Worm (Caenorhabditis elegans) whole organism, young adult: ENCODE results near the gene F23H11.5.

Experiments
- B0019.2 ChIP-seq: fragments of 200-800 bp; sonication (Bioruptor generic); conservative IDR thresholded peaks from 2 replicates; pipeline ENCODE4 v1.3.6; 2022; ENCODE audit warnings: missing genetic modification reagents, missing genetic modification characterization, missing compliant biosample characterization
- D2030.7 ChIP-seq: fragments of 200-800 bp; sonication (Bioruptor generic); IDR thresholded peaks from 2 replicates; pipeline ENCODE4 v1.3.6; 2022; ENCODE audit warnings: missing genetic modification reagents, missing genetic modification characterization, missing compliant biosample characterization
- F37B4.10 ChIP-seq: fragments of 200-800 bp; sonication (Bioruptor generic); IDR thresholded peaks from 2 replicates; pipeline ENCODE4 v1.3.6; 2022; ENCODE audit warnings: missing genetic modification characterization, missing compliant biosample characterization
- F49E8.2 ChIP-seq: sonication (generic microtip); optimal IDR thresholded peaks from 3 replicates; lab custom pipeline; 2017; ENCODE audit warnings: missing genetic modification characterization, mild to moderate bottlenecking, missing compliant biosample characterization, antibody characterized with exemption, moderate library complexity; ENCODE audit not compliant: insufficient read depth
- F57A8.1 ChIP-seq: fragments of 200-800 bp; sonication (Bioruptor generic); optimal IDR thresholded peaks from 2 replicates; lab custom pipeline; 2018; ENCODE audit warnings: mild to moderate bottlenecking, missing genetic modification characterization, moderate library complexity, missing compliant biosample characterization
- K12H6.12 ChIP-seq: fragments of 200-800 bp; sonication (Bioruptor generic); optimal IDR thresholded peaks from 2 replicates; lab custom pipeline; 2018; ENCODE audit warnings: mild to moderate bottlenecking, missing genetic modification characterization, missing compliant biosample characterization
- T07F8.4 ChIP-seq: sonication (generic microtip); optimal IDR thresholded peaks from 2 replicates; lab custom pipeline; 2016; ENCODE audit warnings: mild to moderate bottlenecking, missing genetic modification characterization, moderate library complexity, missing compliant biosample characterization
- Y53F4B.3 ChIP-seq: fragments of 200-800 bp; sonication (Bioruptor generic); IDR thresholded peaks from 2 replicates; pipeline ENCODE4 v1.3.6; 2022; ENCODE audit warnings: missing genetic modification reagents, missing genetic modification characterization, missing compliant biosample characterization
- Y53G8AR.9 ChIP-seq: fragments of 200-800 bp; sonication (Bioruptor generic); conservative IDR thresholded peaks from 2 replicates; pipeline ENCODE4 v1.3.6; 2022; ENCODE audit warnings: missing genetic modification reagents, missing genetic modification characterization, missing compliant biosample characterization
- Y79H2A.3 ChIP-seq: fragments of 200-800 bp; sonication (Bioruptor generic); conservative IDR thresholded peaks from 2 replicates; pipeline ENCODE4 v1.3.6; 2022; ENCODE audit warnings: missing genetic modification reagents, missing genetic modification characterization, missing compliant biosample characterization
- attf-5 ChIP-seq: fragments of 200-800 bp; sonication (Bioruptor generic); optimal IDR thresholded peaks from 2 replicates; lab custom pipeline; 2018; ENCODE audit warnings: mild to moderate bottlenecking, missing genetic modification characterization, missing compliant biosample characterization
- ccch-3 ChIP-seq: fragments of 200-800 bp; sonication (Bioruptor generic); optimal IDR thresholded peaks from 2 replicates; lab custom pipeline; 2018; ENCODE audit warnings: mild to moderate bottlenecking, missing genetic modification characterization, missing compliant biosample characterization
- cebp-1 ChIP-seq, 2 experiments: fragments of 200-800 bp in 1 of 2; sonication (Bioruptor generic) in 1 of 2; sonication (generic microtip) in 1 of 2; IDR thresholded peaks in 1 of 2; optimal IDR thresholded peaks in 1 of 2; 2 replicates each; pipeline versions ENCODE4 v1.3.6 to Lab custom; 2017 to 2022; ENCODE audit warnings: missing compliant biosample characterization in 2 of 2, missing genetic modification characterization in 2 of 2, mild to moderate bottlenecking in 1 of 2, missing genetic modification reagents in 1 of 2, moderate library complexity in 1 of 2
- ceh-79 ChIP-seq: sonication (generic microtip); optimal IDR thresholded peaks from 2 replicates; lab custom pipeline; 2017; ENCODE audit warnings: mild to moderate bottlenecking, missing genetic modification characterization, missing compliant biosample characterization
- efl-1 ChIP-seq: fragments of 150-350 bp; optimal IDR thresholded peaks from 2 replicates; lab custom pipeline; 2014; ENCODE audit warnings: missing biosample characterization, missing genetic modification reagents, missing genetic modification characterization
- hlh-26 ChIP-seq: fragments of 200-800 bp; sonication (Bioruptor generic); conservative IDR thresholded peaks from 2 replicates; pipeline ENCODE4 v1.3.6; 2022; ENCODE audit warnings: missing genetic modification reagents, missing genetic modification characterization, missing compliant biosample characterization
- lag-1 ChIP-seq: fragments of 200-800 bp; sonication (Bioruptor generic); IDR thresholded peaks from 2 replicates; pipeline ENCODE4 v1.3.6; 2022; ENCODE audit warnings: missing genetic modification reagents, missing genetic modification characterization, missing compliant biosample characterization
- lin-54 ChIP-seq: fragments of 200-800 bp; sonication (Bioruptor generic); optimal IDR thresholded peaks from 2 replicates; lab custom pipeline; 2018; ENCODE audit warnings: mild to moderate bottlenecking, missing genetic modification characterization, missing compliant biosample characterization
- lsl-1 ChIP-seq: fragments of 200-800 bp; sonication (Bioruptor generic); optimal IDR thresholded peaks from 2 replicates; lab custom pipeline; 2018; ENCODE audit warnings: mild to moderate bottlenecking, missing genetic modification characterization, moderate library complexity, missing compliant biosample characterization
- mcd-1 ChIP-seq: fragments of 200-800 bp; sonication (Bioruptor generic); IDR thresholded peaks from 2 replicates; pipeline ENCODE4 v1.3.6; 2022; ENCODE audit warnings: missing genetic modification reagents, missing genetic modification characterization, missing compliant biosample characterization
- nhr-179 ChIP-seq: sonication (generic microtip); optimal IDR thresholded peaks from 2 replicates; lab custom pipeline; 2016; ENCODE audit warnings: mild to moderate bottlenecking, missing genetic modification characterization, missing compliant biosample characterization
- nhr-80 ChIP-seq: sonication (generic microtip); optimal IDR thresholded peaks from 2 replicates; lab custom pipeline; 2016; ENCODE audit warnings: missing genetic modification characterization, missing compliant biosample characterization
- rpc-1 ChIP-seq, 2 experiments: fragments of 150-350 bp in 1 of 2; sonication (generic microtip) in 1 of 2; optimal IDR thresholded peaks; 2 replicates each; lab custom pipeline; 2014 to 2018; ENCODE audit warnings: missing biosample characterization in 1 of 2, missing genetic modification characterization in 1 of 2, missing genetic modification reagents in 1 of 2, missing genotype in 1 of 2
- sea-2 ChIP-seq: fragments of 200-800 bp; sonication (Bioruptor generic); IDR thresholded peaks from 2 replicates; pipeline ENCODE4 v1.3.6; 2022; ENCODE audit warnings: missing genetic modification characterization, missing compliant biosample characterization
- somi-1 ChIP-seq: fragments of 200-800 bp; sonication (Bioruptor generic); optimal IDR thresholded peaks from 2 replicates; lab custom pipeline; 2018; ENCODE audit warnings: mild to moderate bottlenecking, missing genetic modification characterization, missing compliant biosample characterization
- zim-3 ChIP-seq: sonication (generic microtip); optimal IDR thresholded peaks from 2 replicates; lab custom pipeline; 2017; ENCODE audit warnings: mild to moderate bottlenecking, missing genetic modification characterization, moderate library complexity, missing compliant biosample characterization
- ztf-26 ChIP-seq: sonication (generic microtip); optimal IDR thresholded peaks from 2 replicates; lab custom pipeline; 2017; ENCODE audit warnings: missing genetic modification characterization, missing compliant biosample characterization
- ztf-3 ChIP-seq: fragments of 200-800 bp; sonication (Bioruptor generic); optimal IDR thresholded peaks from 2 replicates; lab custom pipeline; 2018; ENCODE audit warnings: mild to moderate bottlenecking, missing genetic modification characterization, missing compliant biosample characterization
- ztf-6 ChIP-seq: fragments of 200-800 bp; sonication (Bioruptor generic); IDR thresholded peaks from 2 replicates; pipeline ENCODE4 v1.3.6; 2022; ENCODE audit warnings: missing genetic modification reagents, missing genetic modification characterization, missing compliant biosample characterization

The F23H11.5 gene

ce11 chrIII:869869-870268 lies 40.5 kb downstream of the F23H11.5 start, which contains the start of gene T24C4.2:
T24C4.2 (minus strand) TSS chrIII:869969.
- TF ChIP-seq F49E8.2 (tag; lab: Kevin White, UChicago) (no peak), sea-2 (GFP tag; lab: Robert Waterston, UW) (no peak), K12H6.12 (tag; lab: Kevin White, UChicago) (no peak), nhr-80 (tag; lab: Kevin White, UChicago) (no peak), rpc-1 (optimal IDR thresholded peaks at IDR 0.05; lab: Kevin White, UChicago) (no peak), rpc-1 (tag; optimal IDR thresholded peaks at IDR 0.05; lab: Kevin White, UChicago) (no peak), hlh-26 (GFP tag; lab: Robert Waterston, UW) (no peak), F37B4.10 (no peak), ccch-3 (GFP tag; lab: Kevin White, UChicago) (no peak), nhr-179 (tag; lab: Kevin White, UChicago) (no peak), lin-54 (GFP tag; lab: Kevin White, UChicago) (no peak), ztf-26 (tag; lab: Kevin White, UChicago) (no peak), D2030.7 (GFP tag; lab: Robert Waterston, UW) (no peak), zim-3 (tag; lab: Kevin White, UChicago) (no peak)

- no peak for TF ChIP-seq Y53F4B.3
- TF ChIP-seq cebp-1 (GFP tag; IDR thresholded peaks at IDR 0.05; lab: Robert Waterston, UW): no peak
- TF ChIP-seq cebp-1 (tag; optimal IDR thresholded peaks at IDR 0.05; lab: Kevin White, UChicago): no peak
- no peak for TF ChIP-seq mcd-1
- no peak for TF ChIP-seq nhr-80 (tag; lab: Kevin White, UChicago)
- TF ChIP-seq, all 124 proteins: peak for 0
These were observed 41.5 kb downstream of the F23H11.5 start for ce11 chrIII:868866-869265.

- TF ChIP-seq ztf-3 (no peak), B0019.2 (GFP tag; lab: Robert Waterston, UW) (no peak), somi-1 (GFP tag; lab: Kevin White, UChicago) (no peak), efl-1 (no peak), attf-5 (GFP tag; lab: Kevin White, UChicago) (peak; percentile 15), Y53G8AR.9 (no peak), F57A8.1 (no peak), mcd-1 (0 out of 2 replicates have a peak, but pooled peaks have one; percentile 25), lag-1 (GFP tag; lab: Robert Waterston, UW) (no peak), Y79H2A.3 (GFP tag; lab: Robert Waterston, UW) (no peak), zim-3 (tag; lab: Kevin White, UChicago) (no peak), lsl-1 (GFP tag; lab: Kevin White, UChicago) (no peak), T07F8.4 (tag; lab: Kevin White, UChicago) (no peak), ztf-6 (GFP tag; lab: Robert Waterston, UW) (no peak), ceh-79 (no peak)
These were observed 48.5 kb downstream of the F23H11.5 start, which contains the start of gene arx-4 for ce11 chrIII:861819-862356. arx-4 (plus strand) TSS chrIII:862306.
